Worm (Caenorhabditis elegans): ENCODE measurements around the gene nhr-100.

The nhr-100 gene

DNA sequence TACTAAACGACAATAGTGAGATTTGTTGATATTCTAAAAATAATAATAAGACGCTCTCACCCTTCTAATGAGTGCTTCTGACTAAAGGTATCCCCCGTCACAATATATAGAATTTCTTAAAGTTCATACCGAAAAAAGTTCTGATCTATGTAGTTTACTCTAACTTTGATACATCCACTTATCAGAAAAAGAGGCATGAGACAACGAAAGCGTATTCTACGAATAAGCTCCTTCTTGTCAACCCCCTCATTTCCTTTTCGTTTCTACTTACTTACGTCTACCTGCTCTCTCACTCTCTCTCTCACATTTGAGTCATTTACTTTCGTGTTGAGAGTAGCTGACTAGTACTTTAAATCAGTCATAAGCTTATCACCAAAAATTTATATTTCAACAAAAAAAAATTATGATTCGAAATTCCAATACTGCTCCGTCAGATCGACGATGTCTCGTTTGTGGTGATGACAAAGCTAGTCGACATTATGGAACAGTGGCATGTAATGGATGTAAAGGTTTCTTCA, 2.9 kb upstream of the nhr-100 start:
- no peak for TF ChIP-seq madf-10 (tag; optimal IDR thresholded peaks at IDR 0.05)
- TF ChIP-seq mxl-1 (tag; optimal IDR thresholded peaks at IDR 0.05) = no peak
- TF ChIP-seq lsl-1 (GFP tag; optimal IDR thresholded peaks at IDR 0.05) = no peak

ce11 chrIV:9727217-9727616, 1.3 kb upstream of the nhr-100 start:
- no peak for TF ChIP-seq K12H6.12 (tag; optimal IDR thresholded peaks at IDR 0.05)
- TF ChIP-seq unc-62 (GFP tag; optimal IDR thresholded peaks at IDR 0.05) = no peak
- TF ChIP-seq cebp-1 (GFP tag; IDR thresholded peaks at IDR 0.05) = no peak
- TF ChIP-seq cebp-1 (tag; optimal IDR thresholded peaks at IDR 0.05) = no peak
- TF ChIP-seq ztf-22 (GFP tag; optimal IDR thresholded peaks at IDR 0.05) = no peak
- no peak for TF ChIP-seq nhr-80 (tag; optimal IDR thresholded peaks at IDR 0.05)
- no peak for TF ChIP-seq egrh-3 (GFP tag; IDR thresholded peaks at IDR 0.05)
- no peak for TF ChIP-seq C06A6.2 (GFP tag; conservative IDR thresholded peaks at IDR 0.05)
- no peak for TF ChIP-seq Y67H2A.10 (GFP tag; conservative IDR thresholded peaks at IDR 0.05)
- no peak for TF ChIP-seq egl-44 (GFP tag; IDR thresholded peaks at IDR 0.05)
- TF ChIP-seq hrde-1 (tag; optimal IDR thresholded peaks at IDR 0.05; ENCODE audit: borderline replicate concordance) = no peak
- no peak for TF ChIP-seq cebp-2 (GFP tag; IDR thresholded peaks at IDR 0.05)
- no peak for TF ChIP-seq die-1 (tag; optimal IDR thresholded peaks at IDR 0.05)
- no peak for TF ChIP-seq ama-1 (optimal IDR thresholded peaks at IDR 0.05)
- no peak for TF ChIP-seq ama-1 (GFP tag; optimal IDR thresholded peaks at IDR 0.05)
- no peak for TF ChIP-seq madf-6 (GFP tag; IDR thresholded peaks at IDR 0.05)
- no peak for TF ChIP-seq ceh-40 (GFP tag; IDR thresholded peaks at IDR 0.05)
- no peak for TF ChIP-seq snpc-4 (GFP tag; optimal IDR thresholded peaks at IDR 0.05)
- no peak for TF ChIP-seq snpc-4 (tag; optimal IDR thresholded peaks at IDR 0.05)

DNA sequence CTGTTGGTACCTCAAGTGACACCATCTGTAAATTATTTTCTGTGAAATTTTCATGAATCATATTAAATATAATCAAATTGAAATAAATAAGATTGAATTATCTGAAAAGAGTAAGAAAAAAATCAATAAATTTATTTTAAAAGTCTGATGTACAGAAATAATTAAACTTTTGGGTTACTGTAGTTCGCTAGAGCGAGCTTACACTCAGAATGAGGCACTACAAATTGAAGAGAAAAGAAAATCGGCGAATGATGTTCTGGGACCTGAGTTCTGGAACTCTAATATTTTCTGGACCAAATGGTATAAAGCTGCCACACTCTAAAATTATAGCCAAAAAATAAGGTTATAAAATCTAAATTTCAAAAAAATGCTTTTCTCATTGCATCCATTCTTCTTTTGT, 5.4 kb downstream of the nhr-100 start:
- TF ChIP-seq him-1 (tag; optimal IDR thresholded peaks at IDR 0.05) (peak; percentile 9), akir-1 (GFP tag; optimal IDR thresholded peaks at IDR 0.05) (no peak), attf-6 (GFP tag; IDR thresholded peaks at IDR 0.05) (no peak), snpc-4 (GFP tag; optimal IDR thresholded peaks at IDR 0.05) (no peak), snpc-4 (tag; optimal IDR thresholded peaks at IDR 0.05) (peak in 1 of 4 experiments; percentile 7), bed-2 (GFP tag; IDR thresholded peaks at IDR 0.05) (no peak), lsl-1 (GFP tag; optimal IDR thresholded peaks at IDR 0.05) (peak; percentile 84), ceh-100 (GFP tag; IDR thresholded peaks at IDR 0.05) (peak; percentile 64), K11D2.4 (GFP tag; IDR thresholded peaks at IDR 0.05) (no peak), mcd-1 (GFP tag; IDR thresholded peaks at IDR 0.05) (0 out of 2 replicates have a peak, but pooled peaks have one; percentile 26)

DNA sequence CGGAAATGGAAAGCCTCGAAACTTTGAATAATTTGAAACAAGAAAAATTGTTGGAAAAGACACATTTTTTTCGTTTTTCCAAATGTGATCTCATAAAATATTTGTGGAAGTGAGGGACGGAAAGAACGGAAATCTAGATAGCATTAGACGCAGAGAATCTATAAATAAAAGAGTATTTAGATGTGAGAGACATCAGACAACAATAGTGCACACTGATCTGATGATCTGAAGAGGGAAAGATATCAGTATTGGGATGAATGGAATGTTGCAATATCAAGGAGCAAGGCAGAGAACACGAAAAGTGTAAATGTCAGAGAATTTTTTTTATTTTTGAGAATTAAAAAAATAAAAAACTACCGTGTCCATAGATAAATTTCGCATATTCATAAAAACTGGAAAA, 6.4 kb downstream of the nhr-100 start:
- TF ChIP-seq lin-54 (GFP tag; optimal IDR thresholded peaks at IDR 0.05) (no peak), F22D6.2 (tag; optimal IDR thresholded peaks at IDR 0.05) (no peak), madf-3 (GFP tag; IDR thresholded peaks at IDR 0.05) (no peak), hmg-1.2 (GFP tag; IDR thresholded peaks at IDR 0.05) (peak; percentile 9; the same call in 1 of the 2 replicates)

DNA sequence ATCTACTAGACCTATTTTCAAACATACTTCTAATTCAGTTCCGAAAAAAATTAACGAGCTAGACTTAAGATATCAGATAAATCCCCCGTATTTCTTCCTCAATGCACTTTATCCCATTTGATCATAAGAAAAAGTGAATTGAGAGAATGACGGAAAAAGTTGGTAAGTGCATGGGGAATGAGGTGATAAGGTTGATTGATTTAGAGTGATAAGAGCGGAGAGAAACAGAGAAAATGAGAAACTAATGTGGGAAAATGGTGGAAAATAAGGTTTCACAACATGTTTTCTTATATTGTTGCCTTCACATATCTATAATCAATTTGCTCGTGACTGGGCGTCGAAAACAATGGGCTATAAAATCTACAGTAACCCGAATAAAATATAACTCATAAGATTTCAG, 7.3 kb downstream of the nhr-100 start:
- TF ChIP-seq nhr-80 (tag; optimal IDR thresholded peaks at IDR 0.05) (peak; percentile 49), aptf-3 (GFP tag; IDR thresholded peaks at IDR 0.05) (no peak), ztf-3 (GFP tag; optimal IDR thresholded peaks at IDR 0.05) (no peak), nfyb-1 (GFP tag; IDR thresholded peaks at IDR 0.05) (0 out of 2 replicates have a peak, but pooled peaks have one; percentile 17), attf-5 (GFP tag; optimal IDR thresholded peaks at IDR 0.05) (peak; percentile 30), sdz-38 (tag; optimal IDR thresholded peaks at IDR 0.05) (no peak), unc-62 (GFP tag; optimal IDR thresholded peaks at IDR 0.05) (no peak), dpff-1 (tag; optimal IDR thresholded peaks at IDR 0.05) (no peak), hrde-1 (tag; optimal IDR thresholded peaks at IDR 0.05; ENCODE audit: borderline replicate concordance) (no peak), cebp-1 (GFP tag; IDR thresholded peaks at IDR 0.05) (peak; percentile 24; the same call in 1 of the 2 replicates), cebp-1 (tag; optimal IDR thresholded peaks at IDR 0.05) (peak; percentile 77), snpc-3.4 (tag; optimal IDR thresholded peaks at IDR 0.05) (no peak), attf-6 (GFP tag; IDR thresholded peaks at IDR 0.05) (no peak), B0336.3 (GFP tag; IDR thresholded peaks at IDR 0.05) (no peak)
